Fruit fly (Drosophila melanogaster) whole organism, wandering third instar larva: ENCODE measurements around the gene heca.

ENCODE experiments used
- Abd-B ChIP-seq: fragments of >200 bp; optimal IDR thresholded peaks from 2 replicates; lab custom pipeline; 2017; ENCODE audit warnings: missing biosample characterization, missing genetic modification characterization
- Dfd ChIP-seq: fragments of >200 bp; optimal IDR thresholded peaks from 2 replicates; lab custom pipeline; 2017; ENCODE audit warnings: missing biosample characterization, missing genetic modification characterization
- GATAd ChIP-seq: sonication (Bioruptor generic); optimal IDR thresholded peaks from 2 replicates; lab custom pipeline; 2016; ENCODE audit warnings: missing biosample characterization, missing genetic modification characterization
- HLH106 ChIP-seq: fragments of 200-800 bp; optimal IDR thresholded peaks from 3 replicates; lab custom pipeline; 2019; ENCODE audit warnings: missing biosample characterization, mild to moderate bottlenecking, missing genetic modification characterization, moderate library complexity
- Hnf4 ChIP-seq: fragments of 200-800 bp; sonication (Bioruptor generic); optimal IDR thresholded peaks from 2 replicates; lab custom pipeline; 2016; ENCODE audit warnings: missing biosample characterization, mild to moderate bottlenecking, missing genetic modification characterization
- Hr78 ChIP-seq: fragments of >200 bp; optimal IDR thresholded peaks from 2 replicates; lab custom pipeline; 2017; ENCODE audit warnings: missing biosample characterization, missing genetic modification characterization
- Myc ChIP-seq: fragments of >200 bp; optimal IDR thresholded peaks from 2 replicates; lab custom pipeline; 2017
- N ChIP-seq: fragments of >200 bp; optimal IDR thresholded peaks from 2 replicates; lab custom pipeline; 2018; ENCODE audit warnings: missing biosample characterization, missing external identifiers, missing genetic modification characterization
- OdsH ChIP-seq: fragments of 200-800 bp; sonication (Bioruptor generic); optimal IDR thresholded peaks from 2 replicates; lab custom pipeline; 2016; ENCODE audit warnings: missing biosample characterization, mild to moderate bottlenecking, missing genetic modification characterization
- Rel ChIP-seq, 2 experiments: fragments of 200-800 bp; sonication (Bioruptor generic) in 1 of 2; optimal IDR thresholded peaks; 2 replicates in 1 of 2; 3 replicates in 1 of 2; lab custom pipeline; 2016 to 2019; ENCODE audit warnings: mild to moderate bottlenecking in 2 of 2, missing biosample characterization in 2 of 2, missing genetic modification characterization in 2 of 2, moderate library complexity in 1 of 2
- Sp1 ChIP-seq: fragments of 200-800 bp; sonication (Bioruptor generic); optimal IDR thresholded peaks from 3 replicates; lab custom pipeline; 2019; ENCODE audit warnings: missing biosample characterization, mild to moderate bottlenecking, missing genetic modification characterization, moderate library complexity
- Vsx2 ChIP-seq: fragments of 200-300, 225-300 bp; sonication (Bioruptor generic); optimal IDR thresholded peaks from 2 replicates; lab custom pipeline; 2018; ENCODE audit warnings: missing biosample characterization, missing genetic modification characterization; ENCODE audit not compliant: partially characterized antibody
- br ChIP-seq: fragments of 200-800 bp; sonication (Bioruptor generic); optimal IDR thresholded peaks from 2 replicates; lab custom pipeline; 2016; ENCODE audit warnings: missing biosample characterization, missing genetic modification characterization
- brk ChIP-seq: fragments of 200-800 bp; sonication (Bioruptor generic); optimal IDR thresholded peaks from 2 replicates; lab custom pipeline; 2016; ENCODE audit warnings: missing biosample characterization, mild to moderate bottlenecking, missing genetic modification characterization
- dmrt93B ChIP-seq: fragments of 200-800 bp; sonication (Bioruptor generic); optimal IDR thresholded peaks from 2 replicates; lab custom pipeline; 2018; ENCODE audit warnings: missing biosample characterization, mild to moderate bottlenecking, missing genetic modification characterization
- dsf ChIP-seq: sonication (Bioruptor generic); optimal IDR thresholded peaks from 2 replicates; lab custom pipeline; 2016; ENCODE audit warnings: missing biosample characterization, missing genetic modification characterization, borderline replicate concordance
- ey ChIP-seq: fragments of 200-800 bp; sonication (Bioruptor generic); optimal IDR thresholded peaks from 2 replicates; lab custom pipeline; 2016; ENCODE audit warnings: missing biosample characterization, missing genetic modification characterization
- foxo ChIP-seq, 2 experiments: fragments of 200-800 bp; sonication (Bioruptor generic); optimal IDR thresholded peaks; 2 replicates in 1 of 2; 3 replicates in 1 of 2; lab custom pipeline; 2016 to 2017; ENCODE audit warnings: missing biosample characterization in 2 of 2, missing genetic modification characterization in 2 of 2
- fru ChIP-seq: fragments of 200-800 bp; sonication (Bioruptor generic); optimal IDR thresholded peaks from 3 replicates; lab custom pipeline; 2016; ENCODE audit warnings: missing biosample characterization, mild to moderate bottlenecking, missing genetic modification characterization
- lola ChIP-seq: fragments of >200 bp; optimal IDR thresholded peaks from 2 replicates; lab custom pipeline; 2017; ENCODE audit warnings: missing biosample characterization, missing genetic modification characterization
- pan ChIP-seq: fragments of >200 bp; optimal IDR thresholded peaks from 2 replicates; lab custom pipeline; 2017
- psq ChIP-seq: fragments of 200-800 bp; sonication (Bioruptor generic); optimal IDR thresholded peaks from 3 replicates; lab custom pipeline; 2017; ENCODE audit warnings: missing biosample characterization, mild to moderate bottlenecking, missing genetic modification characterization, moderate library complexity
- rgr ChIP-seq: fragments of 200-800 bp; sonication (Bioruptor generic); optimal IDR thresholded peaks from 3 replicates; lab custom pipeline; 2016; ENCODE audit warnings: missing biosample characterization, mild to moderate bottlenecking, missing genetic modification characterization
- tai ChIP-seq: sonication (Bioruptor generic); optimal IDR thresholded peaks from 2 replicates; lab custom pipeline; 2016; ENCODE audit warnings: missing biosample characterization, missing genetic modification characterization
- usp ChIP-seq: fragments of >200 bp; optimal IDR thresholded peaks from 2 replicates; lab custom pipeline; 2017; ENCODE audit warnings: missing biosample characterization, missing genetic modification characterization
- woc ChIP-seq: sonication (Bioruptor generic); optimal IDR thresholded peaks from 2 replicates; lab custom pipeline; 2016; ENCODE audit warnings: missing biosample characterization, mild to moderate bottlenecking, missing genetic modification characterization

The heca gene

DNA sequence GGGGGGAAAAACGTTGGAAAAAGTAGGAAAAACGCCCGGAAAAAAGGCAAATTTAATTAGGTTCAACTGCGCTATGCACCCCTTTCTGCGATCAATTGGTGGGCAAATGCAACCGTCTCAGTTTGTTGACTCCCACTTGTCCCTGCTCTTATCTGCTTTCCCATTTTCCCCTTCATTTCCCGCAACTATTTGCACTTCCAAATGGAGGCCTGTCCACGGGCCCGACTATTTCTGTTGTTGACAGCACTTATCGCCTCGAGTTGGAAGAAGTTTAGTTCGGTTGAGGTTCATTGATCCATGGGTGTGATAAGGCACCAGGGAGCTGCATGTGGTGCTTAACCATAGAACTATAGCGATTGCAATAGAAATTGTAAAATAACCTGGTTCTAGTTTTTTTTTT is 74.9 kb downstream of the heca start:
- no peak for TF ChIP-seq fru (GFP tag; lab: Kevin White, UChicago)
- no peak for TF ChIP-seq Abd-B (GFP tag; lab: Kevin White, UChicago)
- no peak for TF ChIP-seq woc (GFP tag; lab: Kevin White, UChicago)
- TF ChIP-seq Sp1 (GFP tag; lab: Kevin White, UChicago) = no peak
- TF ChIP-seq lola (GFP tag; lab: Kevin White, UChicago) = no peak
- TF ChIP-seq Vsx2 (GFP tag; lab: Kevin White, UChicago) = no peak
- TF ChIP-seq Myc (lab: Kevin White, UChicago) = no peak
- TF ChIP-seq, all 38 proteins: peak for 0

DNA sequence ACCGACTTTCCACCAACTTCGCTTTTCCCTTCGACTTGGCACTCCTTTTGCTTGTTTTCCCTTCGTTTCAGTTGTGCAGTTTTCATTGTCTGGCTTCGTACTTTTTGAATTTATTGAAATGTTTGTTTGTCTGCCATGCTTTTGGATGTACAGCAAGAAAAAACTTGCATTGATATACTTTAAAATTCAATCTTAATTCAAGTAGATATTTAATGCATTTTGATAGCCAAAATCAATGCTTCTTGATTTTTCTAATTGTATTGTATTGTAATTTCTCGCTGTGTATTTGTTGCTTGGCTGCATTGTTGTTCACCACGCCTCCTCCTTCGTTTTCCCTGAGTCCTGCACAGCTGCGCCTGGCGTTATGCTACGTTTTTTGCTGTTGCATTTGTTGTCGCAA is 77.0 kb downstream of the heca start:
- TF ChIP-seq fru (GFP tag; lab: Kevin White, UChicago) (peak; percentile 10), foxo (GFP tag; optimal IDR thresholded peaks at IDR 0.05; lab: Kevin White, UChicago) (peak in 1 of 2 experiments; percentile 16), rgr (GFP tag; lab: Kevin White, UChicago) (peak; percentile 1), Sp1 (GFP tag; lab: Kevin White, UChicago) (no peak), Hnf4 (GFP tag; lab: Kevin White, UChicago) (peak; percentile 8)

DNA sequence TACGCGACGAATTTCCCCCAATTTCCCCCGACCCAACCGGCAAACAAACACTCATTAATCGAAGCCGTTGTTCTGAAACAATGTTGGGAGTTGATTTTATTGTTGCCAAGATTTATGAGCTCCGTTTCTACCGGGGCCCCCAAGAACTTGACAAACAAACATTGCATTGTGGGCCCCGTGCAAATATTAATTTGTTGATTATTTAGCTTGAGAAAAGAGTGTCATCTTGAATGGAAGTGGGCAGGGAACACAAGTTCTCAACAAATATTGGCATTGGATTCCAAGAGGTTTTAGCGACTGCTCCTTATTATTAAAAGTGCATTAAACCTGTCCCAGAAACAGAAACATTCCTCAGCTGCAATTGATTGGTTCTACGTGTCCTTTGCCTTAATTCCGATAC is 79.3 kb downstream of the heca start:
- TF ChIP-seq Myc (lab: Kevin White, UChicago) = no peak
- TF ChIP-seq tai (GFP tag; lab: Kevin White, UChicago) = no peak
- TF ChIP-seq lola (GFP tag; lab: Kevin White, UChicago) = no peak
- TF ChIP-seq GATAd (GFP tag; lab: Kevin White, UChicago) = no peak
- TF ChIP-seq Sp1 (GFP tag; lab: Kevin White, UChicago) = no peak
- TF ChIP-seq pan (lab: Kevin White, UChicago) = no peak
- no peak for TF ChIP-seq fru (GFP tag; lab: Kevin White, UChicago)

DNA sequence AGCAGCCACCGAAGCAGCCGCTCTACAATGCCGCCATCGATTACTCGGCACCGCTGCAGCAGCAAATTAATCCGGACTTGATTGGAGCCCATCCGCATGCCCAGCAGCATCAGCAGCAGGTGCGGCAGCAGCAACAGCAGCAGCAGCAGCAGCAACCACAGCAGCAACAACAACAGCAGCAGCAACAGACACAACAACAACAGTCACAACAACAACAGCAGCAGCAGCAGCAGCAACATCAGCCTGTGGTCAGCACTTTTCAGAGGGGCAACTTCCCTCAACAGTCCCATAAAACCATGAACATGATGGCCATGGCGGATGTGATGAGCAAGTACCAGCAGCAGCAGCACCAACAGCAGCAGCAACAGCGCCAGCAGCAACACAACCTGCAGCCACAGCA is 82.9 kb downstream of the heca start:
- TF ChIP-seq Dfd (GFP tag; lab: Kevin White, UChicago) (peak; percentile 95), tai (GFP tag; lab: Kevin White, UChicago) (no peak), HLH106 (tag; lab: Kevin White, UChicago) (no peak), foxo (GFP tag; optimal IDR thresholded peaks at IDR 0.05; lab: Kevin White, UChicago) (no peak), N (GFP tag; lab: Kevin White, UChicago) (no peak), usp (GFP tag; lab: Kevin White, UChicago) (no peak), psq (GFP tag; lab: Kevin White, UChicago) (no peak)
- TF ChIP-seq, all 38 proteins: peak for 1

DNA sequence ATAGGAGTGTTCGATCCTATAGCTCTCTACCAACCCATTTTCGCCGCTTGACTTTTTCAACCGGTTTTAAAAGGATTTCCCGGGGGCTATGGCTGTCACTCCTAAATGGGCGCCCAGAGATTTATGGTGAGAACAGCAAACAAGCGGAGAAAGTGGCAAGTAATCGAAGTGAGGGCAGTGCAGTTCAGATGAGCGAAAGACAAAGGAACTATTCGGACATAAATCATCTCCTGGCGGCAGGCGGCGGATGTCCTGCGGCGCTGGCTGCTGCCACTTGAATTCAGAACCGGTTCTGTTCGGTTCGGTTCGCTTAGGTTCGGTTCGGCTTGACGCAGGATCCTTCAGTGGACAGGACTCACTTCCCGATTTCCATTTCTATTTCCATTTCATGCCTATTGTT is 105.4 kb downstream of the heca start:
- TF ChIP-seq dmrt93B = no peak
- TF ChIP-seq lola (GFP tag; lab: Kevin White, UChicago) = no peak
- no peak for TF ChIP-seq ey (GFP tag; lab: Kevin White, UChicago)
- no peak for TF ChIP-seq Hr78 (GFP tag; lab: Kevin White, UChicago)
- no peak for TF ChIP-seq N (GFP tag; lab: Kevin White, UChicago)
- no peak for TF ChIP-seq Vsx2 (GFP tag; lab: Kevin White, UChicago)
- TF ChIP-seq Hnf4 (GFP tag; lab: Kevin White, UChicago) = no peak
- TF ChIP-seq tai (GFP tag; lab: Kevin White, UChicago) = no peak
- TF ChIP-seq pan (lab: Kevin White, UChicago) = no peak
- no peak for TF ChIP-seq dsf (GFP tag; lab: Kevin White, UChicago)
- TF ChIP-seq brk (GFP tag; lab: Kevin White, UChicago) = no peak
- no peak for TF ChIP-seq br (GFP tag; lab: Kevin White, UChicago)
- no peak for TF ChIP-seq OdsH

DNA sequence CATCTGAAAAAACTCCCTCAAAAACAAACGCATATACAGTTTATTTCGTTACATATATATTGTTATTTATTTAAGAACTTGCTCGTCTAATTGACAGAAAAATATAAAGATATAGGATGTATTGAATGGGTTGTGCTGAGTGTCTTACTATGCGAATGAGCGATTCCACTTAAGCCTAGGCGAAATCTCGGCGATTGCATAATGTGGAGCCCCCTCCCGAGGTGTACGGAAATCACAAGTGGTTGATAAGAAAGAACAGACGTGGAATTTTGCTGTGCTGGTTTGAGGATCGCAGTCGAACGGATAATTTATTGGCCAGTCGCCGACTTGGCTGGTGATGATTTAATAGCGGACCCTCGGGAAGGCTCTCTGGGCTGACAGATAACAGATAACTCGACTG is 107.8 kb downstream of the heca start:
- TF ChIP-seq GATAd (GFP tag; lab: Kevin White, UChicago) (no peak), Rel (GFP tag; optimal IDR thresholded peaks at IDR 0.05; lab: Kevin White, UChicago) (no peak), Rel (tag; optimal IDR thresholded peaks at IDR 0.05; lab: Kevin White, UChicago) (peak; percentile 51)
- TF ChIP-seq, all 38 proteins: peak for 1
